Worm (Caenorhabditis elegans) whole organism, late embryonic: ENCODE measurements around the gene F21C10.6.

ENCODE experiments used
- ama-1 ChIP-seq: fragments of 150-350 bp; optimal IDR thresholded peaks from 2 replicates; lab custom pipeline; 2014
- ceh-24 ChIP-seq: sonication (generic microtip); optimal IDR thresholded peaks from 2 replicates; lab custom pipeline; 2016; ENCODE audit warnings: mild to moderate bottlenecking, missing genetic modification characterization, missing compliant biosample characterization
- ceh-9 ChIP-seq: sonication (generic microtip); optimal IDR thresholded peaks from 2 replicates; lab custom pipeline; 2016; ENCODE audit warnings: mild to moderate bottlenecking, missing genetic modification characterization, inconsistent platforms, missing compliant biosample characterization
- elt-2 ChIP-seq: sonication (generic microtip); optimal IDR thresholded peaks from 2 replicates; lab custom pipeline; 2016; ENCODE audit warnings: missing genetic modification reagents, missing genetic modification characterization, missing compliant biosample characterization
- elt-4 ChIP-seq: sonication (generic microtip); optimal IDR thresholded peaks from 2 replicates; lab custom pipeline; 2016; ENCODE audit warnings: missing genetic modification characterization, missing compliant biosample characterization
- fkh-10 ChIP-seq: fragments of 150-350 bp; optimal IDR thresholded peaks from 2 replicates; lab custom pipeline; 2014; ENCODE audit warnings: missing biosample characterization, missing genetic modification reagents, missing genetic modification characterization
- nfya-1 ChIP-seq: sonication (generic microtip); optimal IDR thresholded peaks from 2 replicates; lab custom pipeline; 2017; ENCODE audit warnings: missing genetic modification characterization, mild to moderate bottlenecking, missing compliant biosample characterization, antibody characterized with exemption, moderate library complexity
- pax-1 ChIP-seq: fragments of 150-350 bp; optimal IDR thresholded peaks from 2 replicates; lab custom pipeline; 2014; ENCODE audit warnings: missing biosample characterization, missing genetic modification characterization
- pha-4 ChIP-seq: fragments of 150-350 bp; optimal IDR thresholded peaks from 2 replicates; lab custom pipeline; 2018; ENCODE audit warnings: missing biosample characterization, missing genetic modification reagents, missing genetic modification characterization
- pqm-1 ChIP-seq: sonication (generic microtip); optimal IDR thresholded peaks from 2 replicates; lab custom pipeline; 2016; ENCODE audit warnings: missing genetic modification characterization, missing compliant biosample characterization
- sdc-2 ChIP-seq: sonication (generic microtip); optimal IDR thresholded peaks from 2 replicates; lab custom pipeline; 2016; ENCODE audit warnings: missing genotype, missing genetic modification characterization, missing compliant biosample characterization
- sox-4 ChIP-seq: sonication (generic microtip); optimal IDR thresholded peaks from 2 replicates; lab custom pipeline; 2017; ENCODE audit warnings: mild to moderate bottlenecking, missing genetic modification characterization, inconsistent platforms, missing compliant biosample characterization
- tbx-2 ChIP-seq: sonication (generic microtip); optimal IDR thresholded peaks from 2 replicates; lab custom pipeline; 2016; ENCODE audit warnings: missing genetic modification characterization, missing compliant biosample characterization
- zip-5 ChIP-seq: sonication (generic microtip); optimal IDR thresholded peaks from 2 replicates; lab custom pipeline; 2016; ENCODE audit warnings: missing genetic modification characterization, missing compliant biosample characterization

DNA sequence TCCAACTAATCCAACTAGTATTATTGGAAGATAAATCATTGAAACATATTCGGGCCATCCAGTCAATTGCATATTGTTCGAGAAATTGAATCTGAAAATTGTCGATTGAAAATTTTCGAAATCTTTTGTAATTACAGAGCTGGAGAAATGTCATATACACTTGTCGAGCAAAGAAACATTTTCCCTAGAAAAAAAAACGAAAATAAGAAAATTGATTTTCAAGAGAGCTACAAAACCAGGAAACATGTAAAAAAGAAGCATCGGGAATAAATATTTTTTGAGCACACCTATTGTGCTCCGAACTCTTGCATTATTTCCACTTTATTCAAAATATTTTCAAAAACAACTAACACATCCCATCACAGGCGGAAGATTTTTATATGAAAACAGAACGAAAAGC, 23.2 kb upstream of the F21C10.6 start, which contains the start of gene frpr-6:
- TF ChIP-seq fkh-10 = no peak
- no peak for TF ChIP-seq pqm-1 (tag; lab: Kevin White, UChicago)
- TF ChIP-seq sdc-2 (tag; lab: Kevin White, UChicago) = no peak
- no peak for TF ChIP-seq sox-4 (tag; lab: Kevin White, UChicago)
- TF ChIP-seq nfya-1 (tag; lab: Kevin White, UChicago) = no peak
- TF ChIP-seq pax-1 (tag; lab: Kevin White, UChicago) = no peak
- no peak for TF ChIP-seq pha-4 (tag; lab: Kevin White, UChicago)
- no peak for TF ChIP-seq elt-4 (tag; lab: Kevin White, UChicago)
- TF ChIP-seq ceh-24 = no peak
- TF ChIP-seq ceh-9 (tag; lab: Kevin White, UChicago) = no peak
- TF ChIP-seq elt-2 (tag; lab: Kevin White, UChicago) = no peak
- no peak for TF ChIP-seq tbx-2 (tag; lab: Kevin White, UChicago)
- no peak for TF ChIP-seq ama-1 (lab: Kevin White, UChicago)
- no peak for TF ChIP-seq zip-5 (tag; lab: Kevin White, UChicago)
